Worm (Caenorhabditis elegans) whole organism, L4 larva: Measurements from ENCODE around the gene npr-13.
A peak's percentile ranks its signal among the peaks of the same experiment; 100 is the strongest.

ENCODE experiments used
- ceh-82 ChIP-seq: sonication (generic microtip); optimal IDR thresholded peaks from 2 replicates; lab custom pipeline; 2017; ENCODE audit warnings: missing biosample characterization, missing genetic modification characterization
- hlh-30 ChIP-seq: sonication (generic microtip); optimal IDR thresholded peaks from 2 replicates; lab custom pipeline; 2017; ENCODE audit warnings: antibody characterized with exemption, mild to moderate bottlenecking, missing genetic modification characterization, missing compliant biosample characterization; ENCODE audit not compliant: insufficient read depth
- set-16 ChIP-seq: fragments of 200-800 bp; sonication (Bioruptor generic); IDR thresholded peaks from 2 replicates; pipeline ENCODE4 v1.3.6; 2022; ENCODE audit warnings: missing genetic modification reagents, missing genetic modification characterization, missing compliant biosample characterization

ce11 chrV:14833219-14833618, 25.2 kb downstream of the npr-13 start:
- TF ChIP-seq hlh-30 (tag; lab: Kevin White, UChicago) = peak; percentile 73
- no peak for TF ChIP-seq ceh-82 (tag; lab: Kevin White, UChicago)
- peak; percentile 68 for TF ChIP-seq set-16 (GFP tag; lab: Robert Waterston, UW)
